Worm (Caenorhabditis elegans): ENCODE data around the gene unc-80.

- TF ChIP-seq gmeb-2 (tag; optimal IDR thresholded peaks at IDR 0.05) (no peak), C08G9.2 (tag; optimal IDR thresholded peaks at IDR 0.05) (no peak), dmd-4 (tag; optimal IDR thresholded peaks at IDR 0.05; ENCODE audit: borderline replicate concordance) (no peak), nhr-11 (tag; optimal IDR thresholded peaks at IDR 0.05) (no peak), sox-4 (tag; optimal IDR thresholded peaks at IDR 0.05) (no peak), che-1 (tag; optimal IDR thresholded peaks at IDR 0.05) (no peak), ceh-14 (tag; optimal IDR thresholded peaks at IDR 0.05) (no peak), ama-1 (optimal IDR thresholded peaks at IDR 0.05) (no peak), rnt-1 (tag; optimal IDR thresholded peaks at IDR 0.05) (no peak), ahr-1 (tag; optimal IDR thresholded peaks at IDR 0.05) (no peak), ceh-9 (tag; optimal IDR thresholded peaks at IDR 0.05) (no peak)
Measured at ce11 chrV:20871194-20871593, 8.2 kb upstream of the unc-80 start.
